Worm (Caenorhabditis elegans) whole organism, dauer: ENCODE results near the gene H13N06.2.

Experiments
- unc-62 ChIP-seq: sonication (generic microtip); optimal IDR thresholded peaks from 2 replicates; lab custom pipeline; 2017; ENCODE audit warnings: missing biosample characterization, missing genetic modification reagents, missing genetic modification characterization

Gene H13N06.2

DNA sequence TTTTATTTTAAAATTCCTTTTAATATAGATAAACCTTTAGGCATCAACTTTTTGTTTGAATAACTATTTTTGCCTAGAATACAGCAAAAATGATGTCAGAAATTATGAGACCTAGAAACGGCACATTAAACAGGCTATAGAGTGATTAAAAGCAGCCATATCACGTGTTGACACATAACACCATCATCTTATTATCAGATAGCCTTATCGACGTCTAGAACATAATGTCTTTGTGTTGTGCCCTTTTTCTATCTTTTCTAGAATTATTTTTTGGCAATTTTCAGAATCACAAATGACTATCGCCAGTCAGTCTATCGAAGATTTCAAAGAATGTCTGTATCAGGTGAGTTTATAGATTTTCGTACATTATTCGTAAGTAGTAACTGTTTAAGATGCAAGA lies 6.2 kb downstream of the H13N06.2 start:
- no peak for TF ChIP-seq unc-62 (GFP tag; lab: Kevin White, UChicago)

DNA sequence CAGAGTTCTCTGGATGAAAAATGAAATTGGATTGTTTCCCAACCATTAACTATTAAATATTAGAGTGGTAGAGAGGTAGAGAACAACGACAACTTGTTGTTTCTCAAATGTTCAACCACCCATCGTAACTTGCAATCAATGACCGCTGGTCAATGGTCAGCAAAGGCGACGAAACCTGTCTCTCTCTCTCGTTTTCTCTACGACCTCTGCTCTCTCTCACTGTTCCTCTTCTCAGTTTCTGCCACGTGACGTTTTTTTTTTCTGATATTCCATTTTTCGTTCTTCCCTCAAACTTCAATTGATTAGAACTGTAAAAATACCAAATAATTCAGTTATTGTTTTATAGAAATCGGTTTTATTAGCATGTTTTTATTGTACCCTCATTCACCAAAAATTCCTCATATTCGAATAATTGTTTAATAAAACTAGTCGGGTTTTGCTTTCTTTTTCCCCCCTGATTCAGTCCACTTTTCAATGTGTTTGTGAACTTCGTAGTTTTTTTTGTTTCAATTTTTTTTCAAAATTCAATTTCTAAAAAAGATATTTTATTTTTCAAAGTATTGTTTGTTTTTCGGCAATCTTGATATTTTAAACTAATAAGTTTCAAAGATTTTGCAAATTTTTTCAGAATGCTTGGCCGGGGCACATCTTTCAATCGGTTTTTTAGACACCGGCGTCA lies 9.2 kb downstream of the H13N06.2 start, which contains the start of gene suox-1:
Gene suox-1 (plus strand): TSS at position 629 of the 679 bp plus-strand sequence.
- no peak for TF ChIP-seq unc-62 (GFP tag; lab: Kevin White, UChicago)

DNA sequence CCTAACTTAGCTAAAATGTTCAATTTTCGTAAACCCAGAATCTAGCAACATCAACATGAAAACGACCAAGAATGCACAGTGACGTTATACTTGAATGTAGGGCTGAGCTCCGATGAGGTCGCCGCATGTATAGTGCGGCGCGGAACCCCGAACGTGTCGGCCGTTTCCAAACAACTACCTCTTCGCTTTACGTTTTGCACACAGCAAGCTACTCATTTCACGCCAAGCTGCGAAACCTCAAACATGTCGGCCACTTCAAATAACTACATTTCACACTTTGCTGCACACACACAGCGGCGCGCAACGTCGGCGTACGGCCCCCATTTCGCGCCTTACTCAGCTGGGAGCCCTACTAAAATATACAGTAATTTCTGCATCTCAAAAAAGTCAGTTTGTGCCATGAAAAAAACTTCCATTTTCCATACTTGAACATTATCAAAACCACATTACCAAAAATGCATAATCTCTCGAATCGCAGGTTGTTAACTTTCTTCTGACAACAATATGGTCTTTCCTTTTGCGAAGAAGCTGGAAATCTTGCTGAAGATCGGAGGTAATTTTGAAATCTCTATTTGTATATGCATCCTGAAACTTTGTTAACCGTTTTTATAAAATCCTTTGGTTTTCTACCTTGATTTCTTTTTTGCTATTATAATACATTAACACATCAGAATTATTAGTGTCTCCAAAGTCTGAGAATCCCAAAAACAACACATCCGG lies 14.7 kb downstream of the H13N06.2 start, which contains the start of gene H13N06.7:
Gene H13N06.7 (plus strand): TSS at position 670 of the 720 bp plus-strand sequence.
- no peak for TF ChIP-seq unc-62 (GFP tag; lab: Kevin White, UChicago)

ce11 chrX:15504795-15505194 lies 16.9 kb downstream of the H13N06.2 start, which contains the start of gene tbh-1:
TSS of gene tbh-1 (minus strand) at chrX:15504895.
- no peak for TF ChIP-seq unc-62 (GFP tag; lab: Kevin White, UChicago)

DNA sequence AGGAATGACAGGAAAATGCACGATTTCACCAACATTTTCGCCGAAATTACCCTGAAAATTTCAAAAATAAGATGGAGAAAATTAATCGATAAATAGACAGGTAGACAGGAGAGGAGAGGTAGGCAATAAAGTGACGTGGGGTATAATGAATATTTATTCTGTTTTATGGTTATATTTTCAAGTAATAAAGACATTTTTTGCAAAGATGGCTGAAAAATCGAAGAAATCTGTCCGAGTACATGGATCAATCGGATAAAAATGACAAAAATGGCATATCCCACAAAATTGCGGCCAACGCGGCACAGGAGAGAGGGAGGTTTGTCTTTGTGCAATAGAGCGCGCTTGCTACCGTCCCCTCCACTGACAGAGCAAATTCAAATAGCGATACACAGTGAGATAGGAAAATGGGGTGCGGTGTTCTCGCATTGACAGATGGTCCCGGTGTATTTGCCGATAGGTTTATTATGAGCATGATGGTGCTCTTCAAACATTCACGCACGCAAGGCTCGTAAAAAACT lies 20.0 kb downstream of the H13N06.2 start, which contains the start of gene zipt-7.2:
Gene zipt-7.2 (minus strand): TSS at position 51 of the 518 bp plus-strand sequence.
- no peak for TF ChIP-seq unc-62 (GFP tag; lab: Kevin White, UChicago)

ce11 chrX:15509681-15510080 lies 21.8 kb downstream of the H13N06.2 start, which contains the start of gene eat-20:
TSS of gene eat-20 (plus strand) at chrX:15510011.
- TF ChIP-seq unc-62 (GFP tag; lab: Kevin White, UChicago): no peak

DNA sequence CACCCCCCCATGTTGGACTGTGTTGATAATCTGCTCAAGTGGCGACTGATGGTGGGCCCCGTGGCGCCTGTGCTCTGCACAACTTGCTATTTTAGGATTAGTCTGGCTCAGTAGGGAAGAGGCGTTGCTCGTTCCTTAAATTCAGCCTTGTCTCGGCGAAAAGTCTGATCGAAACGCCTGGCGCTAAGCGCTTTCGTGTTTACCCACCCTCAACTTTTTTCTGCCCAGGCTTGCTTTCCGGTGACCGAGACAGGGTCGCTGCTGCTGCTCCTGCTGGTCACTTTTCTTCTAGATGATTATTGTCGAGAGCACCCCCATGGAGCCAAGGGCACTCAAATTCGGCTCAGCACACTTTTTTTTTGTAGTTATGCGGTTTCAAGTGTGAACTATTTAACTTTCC lies 26.6 kb downstream of the H13N06.2 start:
- no peak for TF ChIP-seq unc-62 (GFP tag; lab: Kevin White, UChicago)

ce11 chrX:15515798-15516197 lies 27.9 kb downstream of the H13N06.2 start:
- no peak for TF ChIP-seq unc-62 (GFP tag; lab: Kevin White, UChicago)

- no peak for TF ChIP-seq unc-62 (GFP tag; lab: Kevin White, UChicago)
These were observed 40.6 kb downstream of the H13N06.2 start for ce11 chrX:15528472-15528871.

DNA sequence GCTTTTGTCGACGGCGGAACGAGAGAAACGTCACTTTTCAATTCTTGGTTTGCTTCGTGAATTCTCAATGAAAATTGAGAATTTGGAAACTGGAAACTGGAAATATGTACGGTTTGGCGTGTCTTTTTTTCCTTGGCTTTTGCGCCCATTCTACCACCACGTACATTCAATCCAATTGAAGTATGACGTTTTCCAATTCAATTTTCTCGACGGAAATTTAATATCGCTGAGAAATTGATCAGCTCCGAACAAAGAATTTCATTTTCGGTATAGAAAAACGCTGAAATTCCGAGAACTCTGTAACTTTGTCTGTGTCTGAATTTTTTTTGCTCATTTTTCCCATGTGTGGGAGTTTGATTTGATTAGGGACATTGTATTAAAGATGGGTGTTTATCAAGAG lies 45.4 kb downstream of the H13N06.2 start:
- TF ChIP-seq unc-62 (GFP tag; lab: Kevin White, UChicago): no peak

ce11 chrX:15535190-15535636 lies 47.3 kb downstream of the H13N06.2 start:
- no peak for TF ChIP-seq unc-62 (GFP tag; lab: Kevin White, UChicago)

- TF ChIP-seq unc-62 (GFP tag; lab: Kevin White, UChicago): no peak
These were observed 48.1 kb downstream of the H13N06.2 start for ce11 chrX:15536017-15536416.

DNA sequence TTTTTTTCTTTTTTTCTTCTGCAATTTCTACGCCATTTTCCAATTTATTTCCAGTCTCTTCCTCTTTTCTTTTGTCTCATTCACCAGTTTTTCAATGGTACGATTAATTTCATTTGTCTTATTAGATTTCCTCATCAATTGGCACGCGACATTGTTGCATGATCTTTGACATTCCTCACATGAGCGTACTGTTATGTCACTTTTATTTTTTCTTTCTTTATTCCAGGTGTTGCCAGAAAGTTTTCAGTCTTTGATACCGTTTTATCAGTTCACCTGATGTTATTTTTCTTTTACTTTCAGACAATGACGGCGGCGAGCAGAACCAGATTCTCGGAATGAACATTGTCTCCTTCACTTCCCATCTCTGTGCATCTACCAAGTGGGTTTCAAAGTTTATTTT lies 49.5 kb downstream of the H13N06.2 start, which contains the start of the genes olrn-1 and C02C6.14:
Gene olrn-1 (plus strand): TSS at position 301 of the 400 bp plus-strand sequence.
Gene C02C6.14 (plus strand): TSS at position 304 of the 400 bp plus-strand sequence.
- no peak for TF ChIP-seq unc-62 (GFP tag; lab: Kevin White, UChicago)

DNA sequence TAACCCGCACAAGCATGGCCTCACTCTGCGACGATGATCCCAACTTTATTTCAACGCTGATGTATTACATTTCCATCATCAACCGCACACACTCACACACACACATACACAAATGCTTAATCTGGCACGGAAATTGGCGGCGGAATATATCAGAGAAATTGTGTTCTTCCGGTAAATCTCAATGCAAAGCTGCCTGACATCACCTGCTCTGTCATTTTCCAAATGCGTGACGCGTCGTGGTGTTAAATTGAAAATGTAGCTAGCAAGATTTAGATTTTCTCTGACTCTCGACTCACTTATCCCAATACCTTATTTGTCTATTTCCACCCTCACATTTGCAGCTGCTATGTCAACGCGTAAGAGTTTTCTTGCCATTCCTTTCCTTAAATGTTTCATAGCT lies 51.4 kb downstream of the H13N06.2 start:
- no peak for TF ChIP-seq unc-62 (GFP tag; lab: Kevin White, UChicago)

DNA sequence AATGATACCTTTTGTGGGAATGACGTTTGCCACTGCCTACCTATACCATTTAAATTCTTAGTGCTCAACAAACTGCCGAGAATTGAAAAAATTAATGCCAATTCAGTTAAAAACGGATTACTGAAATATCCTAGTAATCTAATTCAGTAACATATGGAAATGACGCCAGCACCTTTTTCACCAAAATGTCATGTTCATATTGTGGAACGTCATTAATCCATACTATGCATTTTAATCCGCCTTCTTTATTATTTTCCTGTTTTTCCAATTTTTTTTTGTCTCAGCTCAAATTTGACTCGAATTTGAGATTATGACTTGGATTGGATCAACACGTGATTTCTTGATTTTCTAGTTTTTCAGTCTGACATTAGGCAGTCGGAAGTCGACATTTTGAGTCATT lies 53.5 kb downstream of the H13N06.2 start:
- no peak for TF ChIP-seq unc-62 (GFP tag; lab: Kevin White, UChicago)
